Worm (Caenorhabditis elegans) whole organism, L4/young adult: ENCODE measurements around the gene Y37E11B.10.

Experiments
- W03F9.2 ChIP-seq: fragments of 150-350 bp; optimal IDR thresholded peaks from 2 replicates; lab custom pipeline; 2014; ENCODE audit warnings: missing biosample characterization, missing genetic modification characterization
- dao-5 ChIP-seq: sonication (generic microtip); optimal IDR thresholded peaks from 2 replicates; lab custom pipeline; 2016; ENCODE audit warnings: missing genotype, missing genetic modification characterization, moderate library complexity, missing compliant biosample characterization
- him-1 ChIP-seq: sonication (generic microtip); optimal IDR thresholded peaks from 2 replicates; lab custom pipeline; 2016; ENCODE audit warnings: missing genotype, missing genetic modification reagents, missing genetic modification characterization, missing compliant biosample characterization

DNA sequence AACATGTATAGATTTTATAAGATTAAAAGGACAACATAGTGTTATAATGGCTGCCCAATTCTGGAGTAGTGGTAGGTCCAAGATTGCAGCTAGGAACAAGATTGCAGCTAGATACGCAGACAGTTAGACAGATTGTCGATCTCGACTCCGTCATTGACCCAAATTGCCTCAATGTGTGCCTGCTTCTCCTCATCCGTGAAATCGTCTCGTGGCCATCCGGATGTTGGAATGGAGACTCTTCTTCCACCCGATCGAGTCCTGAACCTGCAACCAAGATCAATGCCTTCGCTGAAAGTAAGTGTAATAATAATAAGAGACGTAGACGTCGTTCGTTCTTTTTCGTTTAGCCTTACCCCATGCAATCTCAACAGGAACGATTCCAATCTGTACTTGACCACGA is 27.6 kb downstream of the Y37E11B.10 start:
- no peak for TF ChIP-seq dao-5 (tag; lab: Kevin White, UChicago)
- TF ChIP-seq him-1 (tag; lab: Kevin White, UChicago), result no peak
- no peak for TF ChIP-seq W03F9.2 (tag; lab: Kevin White, UChicago)
